Worm (Caenorhabditis elegans): ENCODE data around the gene Y116A8C.10.
"Not testable (repeated sequence)": the region's sequence is repeated elsewhere in the genome, so short reads cannot be mapped to it uniquely, and the experiment has no call there.

- TF ChIP-seq cog-1 (tag; optimal IDR thresholded peaks at IDR 0.05); ztf-29 (GFP tag; IDR thresholded peaks at IDR 0.05): not testable (repeated sequence)
These were observed 43.6 kb downstream of the Y116A8C.10 start, which contains the start of gene T06A10.2 for ce11 chrIV:16895288-16895687.

Data from whole organism, midembryonic.